Worm (Caenorhabditis elegans) whole organism, L2 larva: ENCODE results near the gene Y57G11C.42.

Experiments used
- C34F6.9 ChIP-seq: fragments of 150-350 bp; optimal IDR thresholded peaks from 2 replicates; lab custom pipeline; 2014; ENCODE audit warnings: missing biosample characterization, missing genetic modification characterization
- ZK546.5 ChIP-seq: sonication (generic microtip); optimal IDR thresholded peaks from 2 replicates; lab custom pipeline; 2017; ENCODE audit warnings: missing biosample characterization, missing genetic modification characterization
- aly-2 ChIP-seq: fragments of 150-350 bp; optimal IDR thresholded peaks from 2 replicates; lab custom pipeline; 2014; ENCODE audit warnings: missing biosample characterization, missing genetic modification characterization
- ama-1 ChIP-seq: fragments of 150-350 bp; optimal IDR thresholded peaks from 2 replicates; lab custom pipeline; 2018; ENCODE audit warnings: inconsistent platforms
- blmp-1 ChIP-seq: sonication (generic microtip); optimal IDR thresholded peaks from 2 replicates; lab custom pipeline; 2017; ENCODE audit warnings: missing genetic modification characterization, mild to moderate bottlenecking, missing compliant biosample characterization, antibody characterized with exemption, moderate library complexity; ENCODE audit not compliant: insufficient read depth
- ceh-82 ChIP-seq: fragments of 150-350 bp; optimal IDR thresholded peaks from 2 replicates; lab custom pipeline; 2014; ENCODE audit warnings: missing biosample characterization, missing genetic modification characterization
- dmd-4 ChIP-seq: sonication (generic microtip); optimal IDR thresholded peaks from 2 replicates; lab custom pipeline; 2017; ENCODE audit warnings: missing biosample characterization, missing genetic modification characterization
- egl-27 ChIP-seq: sonication (generic microtip); optimal IDR thresholded peaks from 3 replicates; lab custom pipeline; 2017; ENCODE audit warnings: missing biosample characterization, missing genetic modification reagents, missing genetic modification characterization
- elt-1 ChIP-seq: fragments of 150-350 bp; optimal IDR thresholded peaks from 2 replicates; lab custom pipeline; 2014; ENCODE audit warnings: missing biosample characterization, missing genetic modification characterization
- elt-3 ChIP-seq: sonication (generic microtip); optimal IDR thresholded peaks from 2 replicates; lab custom pipeline; 2017; ENCODE audit warnings: missing biosample characterization, missing genetic modification characterization
- gmeb-1 ChIP-seq: fragments of 150-350 bp; optimal IDR thresholded peaks from 2 replicates; lab custom pipeline; 2014; ENCODE audit warnings: missing biosample characterization, missing genetic modification characterization
- lin-13 ChIP-seq: fragments of 150-350 bp; optimal IDR thresholded peaks from 2 replicates; lab custom pipeline; 2014; ENCODE audit warnings: missing biosample characterization, missing genetic modification reagents, missing genetic modification characterization
- lin-39 ChIP-seq: fragments of 150-350 bp; optimal IDR thresholded peaks from 2 replicates; lab custom pipeline; 2014; ENCODE audit warnings: missing biosample characterization, missing genetic modification reagents, missing genetic modification characterization
- lsy-2 ChIP-seq, 2 experiments: fragments of 150-350 bp in 1 of 2; sonication (generic microtip) in 1 of 2; optimal IDR thresholded peaks; 2 replicates each; lab custom pipeline; 2014 to 2017; ENCODE audit warnings: missing biosample characterization in 2 of 2, missing genetic modification characterization in 2 of 2
- mab-5 ChIP-seq: fragments of 150-350 bp; optimal IDR thresholded peaks from 2 replicates; lab custom pipeline; 2014; ENCODE audit warnings: missing biosample characterization, missing genetic modification characterization
- mbf-1 ChIP-seq: sonication (generic microtip); optimal IDR thresholded peaks from 2 replicates; lab custom pipeline; 2017; ENCODE audit warnings: missing biosample characterization, missing genetic modification characterization
- nhr-10 ChIP-seq: sonication (generic microtip); optimal IDR thresholded peaks from 2 replicates; lab custom pipeline; 2017; ENCODE audit warnings: missing biosample characterization, missing genetic modification characterization
- nhr-12 ChIP-seq: fragments of 150-350 bp; optimal IDR thresholded peaks from 2 replicates; lab custom pipeline; 2014; ENCODE audit warnings: missing biosample characterization, missing genetic modification characterization
- nhr-129 ChIP-seq: fragments of 150-350 bp; optimal IDR thresholded peaks from 2 replicates; lab custom pipeline; 2014; ENCODE audit warnings: missing biosample characterization, missing genetic modification characterization
- nhr-21 ChIP-seq: fragments of 150-350 bp; optimal IDR thresholded peaks from 2 replicates; lab custom pipeline; 2014; ENCODE audit warnings: missing biosample characterization, missing genetic modification characterization
- nhr-23 ChIP-seq: fragments of 150-350 bp; optimal IDR thresholded peaks from 2 replicates; lab custom pipeline; 2014; ENCODE audit warnings: missing biosample characterization, missing genetic modification reagents, missing genetic modification characterization
- nhr-237 ChIP-seq: fragments of 150-350 bp; optimal IDR thresholded peaks from 2 replicates; lab custom pipeline; 2014; ENCODE audit warnings: missing biosample characterization, missing genetic modification characterization
- nhr-77 ChIP-seq: fragments of 150-350 bp; optimal IDR thresholded peaks from 2 replicates; lab custom pipeline; 2014; ENCODE audit warnings: missing biosample characterization, missing genetic modification characterization
- peb-1 ChIP-seq: fragments of 150-350 bp; optimal IDR thresholded peaks from 2 replicates; lab custom pipeline; 2014; ENCODE audit warnings: missing biosample characterization, missing genetic modification characterization
- skn-1 ChIP-seq: sonication (generic microtip); optimal IDR thresholded peaks from 2 replicates; lab custom pipeline; 2017; ENCODE audit warnings: missing biosample characterization, missing genetic modification characterization
- sma-3 ChIP-seq: sonication (generic microtip); optimal IDR thresholded peaks from 2 replicates; lab custom pipeline; 2016; ENCODE audit warnings: missing genetic modification reagents, missing genetic modification characterization, missing compliant biosample characterization
- sma-9 ChIP-seq, 2 experiments: fragments of 150-350 bp in 1 of 2; sonication (generic microtip) in 1 of 2; optimal IDR thresholded peaks; 2 replicates each; lab custom pipeline; 2014 to 2016; ENCODE audit warnings: missing genetic modification characterization in 2 of 2, mild to moderate bottlenecking in 1 of 2, missing biosample characterization in 1 of 2, missing compliant biosample characterization in 1 of 2, missing genetic modification reagents in 1 of 2, moderate library complexity in 1 of 2
- snpc-4 ChIP-seq: fragments of 150-350 bp; optimal IDR thresholded peaks from 2 replicates; lab custom pipeline; 2014; ENCODE audit warnings: missing biosample characterization, missing genetic modification characterization
- unc-55 ChIP-seq: fragments of 150-350 bp; sonication (generic microtip); optimal IDR thresholded peaks from 3 replicates; lab custom pipeline; 2014; ENCODE audit warnings: missing biosample characterization, missing genetic modification reagents, missing genetic modification characterization
- zag-1 ChIP-seq: fragments of 150-350 bp; optimal IDR thresholded peaks from 2 replicates; lab custom pipeline; 2014; ENCODE audit warnings: missing biosample characterization, missing genetic modification characterization
- ztf-1 ChIP-seq: fragments of 200-800 bp; sonication (Bioruptor generic); conservative IDR thresholded peaks from 2 replicates; pipeline ENCODE4 v1.3.6; 2022; ENCODE audit warnings: missing genetic modification characterization, missing compliant biosample characterization
- ztf-11 ChIP-seq: sonication (generic microtip); optimal IDR thresholded peaks from 2 replicates; lab custom pipeline; 2017; ENCODE audit warnings: missing biosample characterization, missing genetic modification characterization
- ztf-4 ChIP-seq: fragments of 150-350 bp; optimal IDR thresholded peaks from 2 replicates; lab custom pipeline; 2014; ENCODE audit warnings: missing biosample characterization, missing genetic modification characterization

The Y57G11C.42 gene

DNA sequence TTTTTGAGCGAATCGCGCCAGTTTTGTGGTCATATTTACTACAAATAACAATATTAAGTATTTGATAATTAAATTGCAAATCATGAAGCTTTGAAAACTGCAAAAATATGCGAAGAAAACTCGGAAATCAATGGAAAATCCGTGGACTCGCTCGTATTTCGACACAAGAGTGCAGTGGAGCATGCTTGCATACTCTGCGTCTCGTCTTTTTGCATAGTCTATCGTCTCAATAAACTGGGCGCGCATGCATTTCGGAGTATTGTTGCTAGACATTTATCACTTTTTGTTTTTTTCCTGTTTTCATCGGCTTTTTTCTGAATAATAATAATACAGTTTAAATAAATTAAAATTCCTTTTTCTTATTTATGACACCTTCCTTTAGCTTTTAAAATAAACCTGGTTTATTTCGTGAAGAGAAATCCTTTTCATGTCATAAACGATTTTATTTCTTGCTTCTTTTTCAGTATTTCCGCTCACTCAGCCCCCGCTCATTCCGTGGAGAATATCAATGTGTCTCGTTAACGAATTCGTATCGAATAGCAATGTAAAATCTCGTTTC lies 39.4 kb downstream of the Y57G11C.42 start, which contains the start of the genes mrps-7 and Y57G11C.3 (continued):
- no peak for TF ChIP-seq ZK546.5 (tag; lab: Kevin White, UChicago)
- no peak for TF ChIP-seq elt-1 (tag; lab: Kevin White, UChicago)
- TF ChIP-seq C34F6.9 (tag; lab: Kevin White, UChicago): peak; percentile 97
- peak; percentile 79 for TF ChIP-seq ztf-4 (tag; lab: Kevin White, UChicago)

DNA sequence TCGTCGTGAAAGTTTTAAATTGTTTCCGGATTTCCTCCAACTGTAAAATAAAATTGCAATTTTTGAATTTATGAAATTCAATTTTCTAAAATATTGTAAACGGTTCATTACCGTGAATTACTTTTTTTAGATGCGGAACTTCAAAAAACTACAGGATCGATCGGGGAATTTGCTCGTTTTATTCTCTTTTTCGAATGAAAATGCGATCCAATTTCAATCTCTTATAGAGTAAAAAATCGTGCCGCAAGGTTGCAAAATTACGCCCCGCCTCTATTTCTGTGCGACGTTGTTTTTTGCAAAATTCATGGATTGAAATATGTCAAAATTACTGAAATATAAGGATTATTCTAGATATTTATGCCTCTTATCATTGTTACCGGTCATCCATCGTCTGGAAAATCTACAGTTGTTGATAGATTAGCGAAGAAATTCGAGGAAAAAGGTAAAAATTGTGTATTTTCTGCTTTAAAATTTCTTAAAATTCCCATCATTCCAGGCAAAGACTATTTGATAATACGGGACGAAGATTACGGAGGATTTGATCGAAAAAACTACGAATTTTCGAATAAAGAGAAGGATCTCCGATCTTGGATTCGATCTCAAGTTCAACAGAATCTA lies 41.0 kb downstream of the Y57G11C.42 start, which contains the start of gene Y57G11C.43:
Y57G11C.43 (plus strand) TSS at position 224 of the 618 bp plus-strand sequence.
- TF ChIP-seq ceh-82 (tag; lab: Kevin White, UChicago) (no peak), blmp-1 (tag; lab: Kevin White, UChicago) (no peak), lsy-2 (tag; optimal IDR thresholded peaks at IDR 0.05; lab: Kevin White, UChicago) (no peak), elt-3 (no peak), zag-1 (tag; lab: Kevin White, UChicago) (no peak)

DNA sequence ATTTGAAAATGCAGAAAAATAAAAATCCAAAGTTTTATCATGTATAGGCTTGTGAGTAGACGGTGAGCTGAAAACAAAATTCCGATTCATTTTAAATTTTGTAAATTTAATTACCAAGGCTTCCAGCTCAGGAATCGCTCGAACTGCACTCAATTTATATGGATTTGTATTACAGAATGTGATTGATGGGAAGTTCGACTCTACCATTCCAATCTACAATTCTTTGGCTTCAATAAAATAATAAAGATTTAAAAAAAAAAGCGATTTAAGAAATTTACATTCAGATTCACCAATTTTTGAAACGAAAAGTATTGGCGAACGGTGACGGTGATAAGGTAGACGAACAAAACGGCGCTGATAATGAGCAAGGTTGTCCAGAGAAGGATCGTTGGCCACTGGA lies 42.3 kb downstream of the Y57G11C.42 start:
- TF ChIP-seq blmp-1 (tag; lab: Kevin White, UChicago) (no peak), nhr-237 (no peak), unc-55 (GFP tag; lab: Kevin White, UChicago) (no peak), lin-39 (no peak), gmeb-1 (tag; lab: Kevin White, UChicago) (no peak), peb-1 (tag; lab: Kevin White, UChicago) (no peak), mab-5 (no peak), nhr-10 (tag; lab: Kevin White, UChicago) (no peak), aly-2 (tag; lab: Kevin White, UChicago) (no peak)

DNA sequence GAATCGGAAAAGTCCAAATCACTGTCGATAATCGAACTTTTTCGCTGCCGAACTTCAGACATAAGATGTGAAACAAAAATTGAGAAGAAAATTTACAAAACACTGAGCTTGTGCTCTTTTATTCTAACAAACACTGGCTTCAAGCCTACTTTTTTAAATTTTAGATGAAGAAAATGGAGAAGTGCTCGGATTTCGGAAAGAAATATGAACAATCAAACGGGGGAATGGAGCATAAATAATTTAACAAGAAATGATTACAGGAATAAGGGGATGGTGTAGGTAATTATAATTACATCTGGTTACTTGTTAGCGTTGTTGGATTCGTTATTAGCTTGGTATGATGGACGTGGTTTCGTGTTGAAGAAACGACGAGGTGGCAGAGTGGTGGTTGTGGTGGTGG lies 43.0 kb downstream of the Y57G11C.42 start, which contains the start of gene degl-1:
degl-1 (minus strand) TSS at position 101 of the 400 bp plus-strand sequence.
- no peak for TF ChIP-seq egl-27 (tag; lab: Kevin White, UChicago)
- no peak for TF ChIP-seq lin-13 (GFP tag; lab: Kevin White, UChicago)
- no peak for TF ChIP-seq nhr-129
- no peak for TF ChIP-seq nhr-21 (tag; lab: Kevin White, UChicago)
- TF ChIP-seq elt-3: no peak
- TF ChIP-seq ZK546.5 (tag; lab: Kevin White, UChicago): no peak
- TF ChIP-seq ztf-1 (GFP tag; lab: Robert Waterston, UW): no peak
- no peak for TF ChIP-seq nhr-237
- no peak for TF ChIP-seq lsy-2 (tag; optimal IDR thresholded peaks at IDR 0.05; lab: Kevin White, UChicago)
- no peak for TF ChIP-seq nhr-77 (tag; lab: Kevin White, UChicago)
- TF ChIP-seq mbf-1 (tag; lab: Kevin White, UChicago): no peak
- TF ChIP-seq nhr-12 (tag; lab: Kevin White, UChicago): no peak
- no peak for TF ChIP-seq ztf-11 (tag; lab: Kevin White, UChicago)
- no peak for TF ChIP-seq ztf-4 (tag; lab: Kevin White, UChicago)
- TF ChIP-seq snpc-4: no peak
- no peak for TF ChIP-seq ama-1 (lab: Kevin White, UChicago)
- TF ChIP-seq dmd-4 (tag; lab: Kevin White, UChicago): no peak
- TF ChIP-seq unc-55 (GFP tag; lab: Kevin White, UChicago): no peak

DNA sequence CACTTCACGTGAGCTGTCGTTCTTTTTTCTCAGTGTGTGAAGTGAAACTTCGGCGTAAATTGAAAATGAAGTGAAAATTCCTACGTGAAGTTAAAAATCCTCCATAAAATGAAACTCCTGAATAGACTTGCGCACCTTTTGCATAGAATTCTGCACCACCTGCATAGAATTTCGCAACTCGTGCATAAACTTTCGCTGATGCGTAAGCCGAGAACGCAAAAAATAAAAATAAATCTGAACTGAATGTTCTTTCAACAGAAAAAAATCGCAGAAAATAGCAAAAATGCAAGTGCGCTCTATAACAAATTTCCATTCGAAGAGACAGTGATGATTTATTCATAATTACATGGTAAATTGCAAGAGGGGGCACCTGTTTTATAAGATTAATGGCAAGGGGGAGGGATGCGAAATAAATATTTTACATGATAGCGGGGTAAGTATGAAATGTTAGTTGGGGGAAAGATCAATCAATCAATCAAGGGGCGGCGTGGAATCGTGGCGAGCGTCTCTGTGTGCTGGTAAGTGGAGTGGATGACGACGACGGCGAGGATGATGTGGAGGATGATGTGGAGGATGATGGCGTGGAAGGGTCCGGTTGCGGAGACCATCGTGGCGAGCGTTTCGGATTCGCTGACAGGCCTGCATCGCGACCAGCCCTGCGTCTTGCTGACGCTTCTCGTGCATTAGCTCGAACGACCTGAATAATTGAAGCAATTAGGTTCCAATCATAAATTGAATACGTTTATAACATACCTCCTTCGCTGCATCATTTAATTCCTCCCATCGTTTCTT lies 45.2 kb downstream of the Y57G11C.42 start, which contains the start of gene Y57G11C.36:
Y57G11C.36 (minus strand) TSS at position 502 of the 792 bp plus-strand sequence.
- TF ChIP-seq nhr-23 (tag; lab: Kevin White, UChicago): no peak
- no peak for TF ChIP-seq sma-9 (GFP tag; optimal IDR thresholded peaks at IDR 0.05; lab: Kevin White, UChicago)
- TF ChIP-seq sma-9 (tag; optimal IDR thresholded peaks at IDR 0.05; lab: Kevin White, UChicago): no peak
- TF ChIP-seq lsy-2 (tag; optimal IDR thresholded peaks at IDR 0.05; lab: Kevin White, UChicago): no peak
- TF ChIP-seq nhr-10 (tag; lab: Kevin White, UChicago): no peak
- TF ChIP-seq skn-1 (tag; lab: Kevin White, UChicago): no peak
- no peak for TF ChIP-seq sma-3
- no peak for TF ChIP-seq ceh-82 (tag; lab: Kevin White, UChicago)
- TF ChIP-seq nhr-12 (tag; lab: Kevin White, UChicago): no peak
- TF ChIP-seq aly-2 (tag; lab: Kevin White, UChicago): no peak
